Worm (Caenorhabditis elegans) whole organism, mixed stage, embryonic: Measurements from ENCODE around the gene C55C3.1.

Experiments
- M03D4.4 ChIP-seq: sonication (generic microtip); optimal IDR thresholded peaks from 2 replicates; lab custom pipeline; 2017; ENCODE audit warnings: mild to moderate bottlenecking, missing genetic modification characterization, missing compliant biosample characterization
- bed-3 ChIP-seq: fragments of 200-800 bp; sonication (Bioruptor generic); optimal IDR thresholded peaks from 3 replicates; lab custom pipeline; 2018; ENCODE audit warnings: mild to moderate bottlenecking, missing genetic modification characterization, moderate library complexity, missing compliant biosample characterization
- blmp-1 ChIP-seq: fragments of 150-350 bp; optimal IDR thresholded peaks from 2 replicates; lab custom pipeline; 2014; ENCODE audit warnings: missing biosample characterization, missing genetic modification characterization
- ceh-43 ChIP-seq: fragments of 200-800 bp; sonication (Bioruptor generic); optimal IDR thresholded peaks from 2 replicates; lab custom pipeline; 2018; ENCODE audit warnings: mild to moderate bottlenecking, missing genetic modification characterization, moderate library complexity, missing compliant biosample characterization
- ceh-83 ChIP-seq: fragments of 200-800 bp; sonication (Bioruptor generic); optimal IDR thresholded peaks from 2 replicates; lab custom pipeline; 2018; ENCODE audit warnings: mild to moderate bottlenecking, missing genetic modification characterization, missing compliant biosample characterization
- ces-1 ChIP-seq: fragments of 150-350 bp; optimal IDR thresholded peaks from 2 replicates; lab custom pipeline; 2014; ENCODE audit warnings: missing biosample characterization, missing genetic modification reagents, missing genetic modification characterization
- cnd-1 ChIP-seq: fragments of 200-800 bp; sonication (Bioruptor generic); optimal IDR thresholded peaks from 2 replicates; lab custom pipeline; 2018; ENCODE audit warnings: mild to moderate bottlenecking, missing genetic modification characterization, missing compliant biosample characterization
- drap-1 ChIP-seq: fragments of 200-800 bp; sonication (Bioruptor generic); optimal IDR thresholded peaks from 3 replicates; lab custom pipeline; 2018; ENCODE audit warnings: mild to moderate bottlenecking, missing genetic modification characterization, missing compliant biosample characterization
- elt-1 ChIP-seq: sonication (generic microtip); optimal IDR thresholded peaks from 2 replicates; lab custom pipeline; 2017; ENCODE audit warnings: missing genetic modification characterization, mild to moderate bottlenecking, missing compliant biosample characterization, antibody characterized with exemption, moderate library complexity, borderline replicate concordance; ENCODE audit not compliant: insufficient read depth
- elt-3 ChIP-seq: fragments of 150-350 bp; optimal IDR thresholded peaks from 2 replicates; lab custom pipeline; 2014; ENCODE audit warnings: missing biosample characterization, missing genetic modification characterization
- flh-1 ChIP-seq: fragments of 200-800 bp; sonication (Bioruptor generic); optimal IDR thresholded peaks from 2 replicates; lab custom pipeline; 2018; ENCODE audit warnings: mild to moderate bottlenecking, missing genetic modification characterization, moderate library complexity, missing compliant biosample characterization
- ham-2 ChIP-seq: fragments of 200-800 bp; sonication (Bioruptor generic); optimal IDR thresholded peaks from 2 replicates; lab custom pipeline; 2018; ENCODE audit warnings: mild to moderate bottlenecking, missing genetic modification characterization, missing compliant biosample characterization
- hlh-1 ChIP-seq: fragments of 150-350 bp; optimal IDR thresholded peaks from 2 replicates; lab custom pipeline; 2014; ENCODE audit warnings: missing biosample characterization, missing genetic modification reagents, missing genetic modification characterization
- lin-13 ChIP-seq: fragments of 150-350 bp; optimal IDR thresholded peaks from 2 replicates; lab custom pipeline; 2014; ENCODE audit warnings: missing biosample characterization, missing genetic modification characterization
- lsy-2 ChIP-seq: fragments of 150-350 bp; optimal IDR thresholded peaks from 2 replicates; lab custom pipeline; 2014; ENCODE audit warnings: missing biosample characterization, missing genetic modification characterization
- mab-5 ChIP-seq: fragments of 150-350 bp; optimal IDR thresholded peaks from 2 replicates; lab custom pipeline; 2014; ENCODE audit warnings: missing biosample characterization, missing genetic modification characterization
- mep-1 ChIP-seq: fragments of 150-350 bp; optimal IDR thresholded peaks from 2 replicates; lab custom pipeline; 2017; ENCODE audit warnings: missing biosample characterization, missing genetic modification reagents, missing genetic modification characterization, inconsistent platforms
- mls-2 ChIP-seq: sonication (generic microtip); optimal IDR thresholded peaks from 2 replicates; lab custom pipeline; 2016; ENCODE audit warnings: mild to moderate bottlenecking, missing genetic modification characterization, moderate library complexity, missing compliant biosample characterization
- nhr-12 ChIP-seq: fragments of 150-350 bp; optimal IDR thresholded peaks from 2 replicates; lab custom pipeline; 2014; ENCODE audit warnings: missing biosample characterization, missing genetic modification characterization
- nhr-2 ChIP-seq: fragments of 150-350 bp; optimal IDR thresholded peaks from 2 replicates; lab custom pipeline; 2014; ENCODE audit warnings: missing biosample characterization, missing genetic modification characterization
- nhr-237 ChIP-seq: fragments of 150-350 bp; optimal IDR thresholded peaks from 2 replicates; lab custom pipeline; 2014; ENCODE audit warnings: missing biosample characterization, missing genetic modification characterization
- nhr-28 ChIP-seq: fragments of 150-350 bp; optimal IDR thresholded peaks from 2 replicates; lab custom pipeline; 2014; ENCODE audit warnings: missing biosample characterization, missing genetic modification characterization
- pha-4 ChIP-seq: fragments of 150-350 bp; optimal IDR thresholded peaks from 2 replicates; lab custom pipeline; 2018; ENCODE audit warnings: missing biosample characterization, missing genetic modification reagents, missing genetic modification characterization
- sem-2 ChIP-seq: fragments of 200-800 bp; sonication (Bioruptor generic); optimal IDR thresholded peaks from 2 replicates; lab custom pipeline; 2018; ENCODE audit warnings: mild to moderate bottlenecking, missing genetic modification characterization, missing compliant biosample characterization
- snpc-4 ChIP-seq: fragments of 150-350 bp; optimal IDR thresholded peaks from 2 replicates; lab custom pipeline; 2014; ENCODE audit warnings: missing biosample characterization, missing genetic modification characterization
- sptf-1 ChIP-seq: sonication (generic microtip); optimal IDR thresholded peaks from 2 replicates; lab custom pipeline; 2017; ENCODE audit warnings: mild to moderate bottlenecking, missing genetic modification characterization, moderate library complexity, missing compliant biosample characterization
- tbx-8 ChIP-seq: fragments of 200-800 bp; sonication (Bioruptor generic); optimal IDR thresholded peaks from 2 replicates; lab custom pipeline; 2018; ENCODE audit warnings: mild to moderate bottlenecking, missing genetic modification characterization, moderate library complexity, missing compliant biosample characterization
- unc-39 ChIP-seq: fragments of 150-350 bp; optimal IDR thresholded peaks from 2 replicates; lab custom pipeline; 2014; ENCODE audit warnings: missing biosample characterization, missing genetic modification characterization
- unc-62 ChIP-seq: fragments of 150-350 bp; optimal IDR thresholded peaks from 2 replicates; lab custom pipeline; 2014; ENCODE audit warnings: missing biosample characterization, missing genetic modification reagents, missing genetic modification characterization
- zip-8 ChIP-seq: fragments of 150-350 bp; optimal IDR thresholded peaks from 2 replicates; lab custom pipeline; 2014; ENCODE audit warnings: missing biosample characterization, missing genetic modification characterization
- ztf-11 ChIP-seq: fragments of 150-350 bp; optimal IDR thresholded peaks from 2 replicates; lab custom pipeline; 2014; ENCODE audit warnings: missing biosample characterization, missing genetic modification characterization

C55C3.1 gene

ce11 chrIV:5708796-5709195 is at the start of gene C55C3.1:
C55C3.1 (plus strand) TSS chrIV:5709096.
- TF ChIP-seq ces-1 (GFP tag; lab: Kevin White, UChicago) (no peak), lin-13 (no peak), ham-2 (no peak)

ce11 chrIV:5659461-5659860 is 49.4 kb upstream of the C55C3.1 start:
- TF ChIP-seq unc-39 (tag; lab: Kevin White, UChicago) (no peak), sptf-1 (no peak), blmp-1 (tag; lab: Kevin White, UChicago) (no peak), mls-2 (tag; lab: Kevin White, UChicago) (no peak), drap-1 (no peak), ces-1 (GFP tag; lab: Kevin White, UChicago) (no peak), pha-4 (tag; lab: Kevin White, UChicago) (no peak), ceh-83 (GFP tag; lab: Kevin White, UChicago) (no peak), tbx-8 (GFP tag; lab: Kevin White, UChicago) (no peak), elt-1 (tag; lab: Kevin White, UChicago) (no peak), nhr-2 (tag; lab: Kevin White, UChicago) (no peak), nhr-28 (tag; lab: Kevin White, UChicago) (no peak), hlh-1 (tag; lab: Kevin White, UChicago) (no peak), lsy-2 (tag; lab: Kevin White, UChicago) (no peak), elt-3 (tag; lab: Kevin White, UChicago) (no peak), mep-1 (tag; lab: Kevin White, UChicago) (no peak), unc-62 (GFP tag; lab: Kevin White, UChicago) (no peak), nhr-12 (tag; lab: Kevin White, UChicago) (no peak)

ce11 chrIV:5660239-5660638 is 48.7 kb upstream of the C55C3.1 start, which contains the start of gene skn-1:
skn-1 (minus strand) TSS chrIV:5660384.
- TF ChIP-seq ham-2, result no peak
- TF ChIP-seq mls-2 (tag; lab: Kevin White, UChicago), result no peak
- no peak for TF ChIP-seq pha-4 (tag; lab: Kevin White, UChicago)
- TF ChIP-seq sem-2 (GFP tag; lab: Kevin White, UChicago), result no peak
- no peak for TF ChIP-seq unc-39 (tag; lab: Kevin White, UChicago)
- no peak for TF ChIP-seq zip-8 (tag; lab: Kevin White, UChicago)
- no peak for TF ChIP-seq elt-1 (tag; lab: Kevin White, UChicago)
- no peak for TF ChIP-seq snpc-4
- no peak for TF ChIP-seq ces-1 (GFP tag; lab: Kevin White, UChicago)
- TF ChIP-seq nhr-2 (tag; lab: Kevin White, UChicago), result no peak

ce11 chrIV:5662073-5662472 is 46.8 kb upstream of the C55C3.1 start:
- no peak for TF ChIP-seq flh-1 (GFP tag; lab: Kevin White, UChicago)
- no peak for TF ChIP-seq unc-39 (tag; lab: Kevin White, UChicago)
- TF ChIP-seq, all 35 proteins: peak for 0

ce11 chrIV:5662886-5663285 is 46.0 kb upstream of the C55C3.1 start:
- no peak for TF ChIP-seq cnd-1 (tag; lab: Kevin White, UChicago)
- TF ChIP-seq nhr-237 (tag; lab: Kevin White, UChicago), result no peak
- TF ChIP-seq M03D4.4 (tag; lab: Kevin White, UChicago), result no peak
- no peak for TF ChIP-seq blmp-1 (tag; lab: Kevin White, UChicago)
- TF ChIP-seq lsy-2 (tag; lab: Kevin White, UChicago), result no peak
- TF ChIP-seq nhr-12 (tag; lab: Kevin White, UChicago), result no peak
- TF ChIP-seq ceh-43 (GFP tag; lab: Kevin White, UChicago), result no peak
- no peak for TF ChIP-seq zip-8 (tag; lab: Kevin White, UChicago)
- no peak for TF ChIP-seq ham-2
- TF ChIP-seq unc-62 (GFP tag; lab: Kevin White, UChicago), result no peak
- TF ChIP-seq nhr-28 (tag; lab: Kevin White, UChicago), result no peak
- no peak for TF ChIP-seq lin-13
- no peak for TF ChIP-seq mep-1 (tag; lab: Kevin White, UChicago)
- no peak for TF ChIP-seq mab-5 (tag; lab: Kevin White, UChicago)
- no peak for TF ChIP-seq tbx-8 (GFP tag; lab: Kevin White, UChicago)
- no peak for TF ChIP-seq ztf-11 (tag; lab: Kevin White, UChicago)
- no peak for TF ChIP-seq mls-2 (tag; lab: Kevin White, UChicago)
- TF ChIP-seq hlh-1 (tag; lab: Kevin White, UChicago), result no peak
- TF ChIP-seq bed-3, result no peak
